Fruit fly (Drosophila melanogaster): ENCODE results near the gene Osi3.
"Not testable (repeated sequence)": the region's sequence is repeated elsewhere in the genome, so short reads cannot be mapped to it uniquely, and the experiment has no call there.

- not testable (repeated sequence) for TF ChIP-seq Blimp-1 (GFP tag; optimal IDR thresholded peaks at IDR 0.05); onecut (GFP tag; IDR thresholded peaks at IDR 0.05); Ssrp (tag; optimal IDR thresholded peaks at IDR 0.05); MBD-R2 (GFP tag; IDR thresholded peaks at IDR 0.05); ind (GFP tag; optimal IDR thresholded peaks at IDR 0.05); maf-S (GFP tag; optimal IDR thresholded peaks at IDR 0.05); CG4360 (GFP tag; IDR thresholded peaks at IDR 0.05); Sin3A (optimal IDR thresholded peaks at IDR 0.05); ash1 (GFP tag; optimal IDR thresholded peaks at IDR 0.05); Dad (GFP tag; optimal IDR thresholded peaks at IDR 0.05)
Observed at dm6 chr3R:6206349-6206748, 9.3 kb upstream of the Osi3 start.

Data from whole organism, embryonic.